Worm (Caenorhabditis elegans) whole organism, late embryonic: ENCODE measurements around the gene srlf-32.

Experiments used
- K09A11.1 ChIP-seq: sonication (generic microtip); optimal IDR thresholded peaks from 2 replicates; lab custom pipeline; 2017; ENCODE audit warnings: antibody characterized with exemption, mild to moderate bottlenecking, missing genetic modification characterization, missing compliant biosample characterization; ENCODE audit not compliant: insufficient read depth
- ama-1 ChIP-seq: fragments of 150-350 bp; optimal IDR thresholded peaks from 2 replicates; lab custom pipeline; 2014
- ets-4 ChIP-seq: sonication (generic microtip); optimal IDR thresholded peaks from 2 replicates; lab custom pipeline; 2016; ENCODE audit warnings: missing genetic modification characterization, missing compliant biosample characterization
- fkh-10 ChIP-seq: fragments of 150-350 bp; optimal IDR thresholded peaks from 2 replicates; lab custom pipeline; 2014; ENCODE audit warnings: missing biosample characterization, missing genetic modification reagents, missing genetic modification characterization
- nfya-1 ChIP-seq: sonication (generic microtip); optimal IDR thresholded peaks from 2 replicates; lab custom pipeline; 2017; ENCODE audit warnings: missing genetic modification characterization, mild to moderate bottlenecking, missing compliant biosample characterization, antibody characterized with exemption, moderate library complexity
- nhr-232 ChIP-seq: sonication (generic microtip); optimal IDR thresholded peaks from 2 replicates; lab custom pipeline; 2016; ENCODE audit warnings: missing genetic modification characterization, missing compliant biosample characterization
- pha-4 ChIP-seq: fragments of 150-350 bp; optimal IDR thresholded peaks from 2 replicates; lab custom pipeline; 2018; ENCODE audit warnings: missing biosample characterization, missing genetic modification reagents, missing genetic modification characterization
- sox-4 ChIP-seq: sonication (generic microtip); optimal IDR thresholded peaks from 2 replicates; lab custom pipeline; 2017; ENCODE audit warnings: mild to moderate bottlenecking, missing genetic modification characterization, inconsistent platforms, missing compliant biosample characterization
- tbx-2 ChIP-seq: sonication (generic microtip); optimal IDR thresholded peaks from 2 replicates; lab custom pipeline; 2016; ENCODE audit warnings: missing genetic modification characterization, missing compliant biosample characterization
- tbx-7 ChIP-seq: sonication (generic microtip); optimal IDR thresholded peaks from 2 replicates; lab custom pipeline; 2016; ENCODE audit warnings: missing genotype, missing genetic modification characterization, missing compliant biosample characterization
- unc-55 ChIP-seq: sonication (generic microtip); optimal IDR thresholded peaks from 2 replicates; lab custom pipeline; 2017; ENCODE audit warnings: missing biosample characterization, missing genetic modification reagents, missing genetic modification characterization

DNA sequence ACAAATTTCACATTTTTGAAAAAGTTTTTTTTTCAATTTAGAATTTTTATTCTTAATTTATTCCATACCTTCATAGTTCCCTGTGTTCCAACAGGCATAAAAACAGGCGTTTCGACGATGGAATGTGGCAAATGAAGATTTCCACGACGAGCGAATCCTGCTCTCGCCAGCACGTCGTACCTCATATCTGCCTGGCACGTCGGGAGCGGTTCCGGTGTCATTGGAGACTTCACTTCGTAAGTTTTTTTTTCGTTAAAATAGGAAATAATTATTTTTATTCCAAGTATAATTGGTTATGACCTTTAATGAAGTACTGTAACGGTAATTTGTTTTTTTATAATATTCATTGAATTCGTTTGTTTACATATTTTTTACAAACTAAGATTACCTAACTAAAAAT lies 33.7 kb downstream of the srlf-32 start, which contains the start of gene tgt-1:
- TF ChIP-seq nhr-232 (tag; lab: Kevin White, UChicago) (no peak), ama-1 (lab: Kevin White, UChicago) (no peak), sox-4 (tag; lab: Kevin White, UChicago) (no peak), pha-4 (tag; lab: Kevin White, UChicago) (no peak), ets-4 (no peak), nfya-1 (tag; lab: Kevin White, UChicago) (no peak), fkh-10 (GFP tag; lab: Kevin White, UChicago) (no peak), tbx-7 (tag; lab: Kevin White, UChicago) (no peak), K09A11.1 (tag; lab: Kevin White, UChicago) (no peak), tbx-2 (tag; lab: Kevin White, UChicago) (no peak), unc-55 (GFP tag; lab: Kevin White, UChicago) (no peak)
